Fruit fly (Drosophila melanogaster): Measurements from ENCODE around the gene CG1640.

dm6 chrX:13358948-13359347, 11.5 kb upstream of the CG1640 start, which contains the start of gene Syt12:
- TF ChIP-seq fd96Ca (GFP tag; IDR thresholded peaks at IDR 0.05) = no peak
- TF ChIP-seq CG12605 (GFP tag; IDR thresholded peaks at IDR 0.05) = no peak
- TF ChIP-seq CG9948 (tag; optimal IDR thresholded peaks at IDR 0.05) = no peak
- no peak for TF ChIP-seq CG32121 (GFP tag; IDR thresholded peaks at IDR 0.05)
- TF ChIP-seq CG8301 (tag; optimal IDR thresholded peaks at IDR 0.05) = no peak
- no peak for TF ChIP-seq Ets98B (GFP tag; IDR thresholded peaks at IDR 0.05)
- TF ChIP-seq gl (tag; optimal IDR thresholded peaks at IDR 0.05) = no peak
- no peak for TF ChIP-seq D1 (tag; optimal IDR thresholded peaks at IDR 0.05)
